Fruit fly (Drosophila melanogaster) whole organism, pupa: ENCODE data around the gene NimA.
A peak's percentile ranks its signal among the peaks of the same experiment; 100 is the strongest.

Source experiments
- CG13204 ChIP-seq: fragments of 200-800 bp; sonication (Bioruptor generic); optimal IDR thresholded peaks from 2 replicates; lab custom pipeline; 2018; ENCODE audit warnings: missing biosample characterization, mild to moderate bottlenecking, missing genetic modification characterization, moderate library complexity
- CG14655 ChIP-seq: fragments of 200-800 bp; sonication (Bioruptor generic); optimal IDR thresholded peaks from 3 replicates; lab custom pipeline; 2017; ENCODE audit warnings: mild to moderate bottlenecking, missing biosample characterization, missing genetic modification reagents, missing genetic modification characterization
- CG32121 ChIP-seq: fragments of 200-800 bp; sonication (Bioruptor generic); IDR thresholded peaks from 2 replicates; pipeline ENCODE4 v1.3.6; 2022; ENCODE audit warnings: missing biosample characterization, missing genetic modification characterization
- Ets98B ChIP-seq: fragments of 200-800 bp; sonication (Bioruptor generic); IDR thresholded peaks from 2 replicates; pipeline ENCODE4 v1.3.6; 2022; ENCODE audit warnings: missing biosample characterization, missing genetic modification characterization
- Pif1A ChIP-seq: fragments of 200-800 bp; sonication (Bioruptor generic); optimal IDR thresholded peaks from 3 replicates; lab custom pipeline; 2016; ENCODE audit warnings: missing biosample characterization, missing genetic modification characterization
- rn ChIP-seq: fragments of 200-800 bp; sonication (Bioruptor generic); IDR thresholded peaks from 2 replicates; pipeline ENCODE4 v1.3.6; 2022; ENCODE audit warnings: missing biosample characterization, missing genetic modification characterization

- peak; percentile 75; the same call in 1 of the 2 replicates for TF ChIP-seq Ets98B
- TF ChIP-seq CG32121: peak; percentile 71
- no peak for TF ChIP-seq rn (GFP tag; lab: Robert Waterston, UW)
- TF ChIP-seq CG13204 (GFP tag; lab: Kevin White, UChicago): no peak
- no peak for TF ChIP-seq Pif1A
- no peak for TF ChIP-seq CG14655
These were observed 26.0 kb upstream of the NimA start, which contains the start of gene CG42711 for dm6 chr2L:13931318-13931717.
